Fruit fly (Drosophila melanogaster) whole organism, prepupa: ENCODE results near the gene CG13123.

Experiments used
- Blimp-1 ChIP-seq: fragments of 200-800 bp; sonication (Bioruptor generic); optimal IDR thresholded peaks from 3 replicates; lab custom pipeline; 2017; ENCODE audit warnings: missing biosample characterization, missing genetic modification characterization, mild to moderate bottlenecking, moderate library complexity, missing genetic modification reagents
- CG10631 ChIP-seq: fragments of 200-800 bp; sonication (Bioruptor generic); optimal IDR thresholded peaks from 2 replicates; lab custom pipeline; 2016; ENCODE audit warnings: missing biosample characterization, missing genetic modification characterization
- CG10669 ChIP-seq: fragments of 200-800 bp; sonication (Bioruptor generic); optimal IDR thresholded peaks from 3 replicates; lab custom pipeline; 2018; ENCODE audit warnings: missing biosample characterization, mild to moderate bottlenecking, missing genetic modification characterization, moderate library complexity
- CG11294 ChIP-seq: fragments of 200-800 bp; sonication (Bioruptor generic); IDR thresholded peaks from 2 replicates; pipeline ENCODE4 v1.3.6; 2022; ENCODE audit warnings: missing biosample characterization, missing genetic modification characterization
- CG11762 ChIP-seq: fragments of 200-800 bp; sonication (Bioruptor generic); optimal IDR thresholded peaks from 3 replicates; lab custom pipeline; 2016; ENCODE audit warnings: missing biosample characterization, missing genetic modification characterization; ENCODE audit not compliant: insufficient read depth
- CG11902 ChIP-seq: fragments of 200-800 bp; sonication (Bioruptor generic); optimal IDR thresholded peaks from 3 replicates; lab custom pipeline; 2016; ENCODE audit warnings: missing biosample characterization, missing genetic modification characterization
- CG15336 ChIP-seq: fragments of 200-800 bp; sonication (Bioruptor generic); IDR thresholded peaks from 2 replicates; pipeline ENCODE4 v1.3.6; 2022; ENCODE audit warnings: missing biosample characterization, missing genetic modification characterization
- CG1621 ChIP-seq: fragments of 200-800 bp; sonication (Bioruptor generic); optimal IDR thresholded peaks from 3 replicates; lab custom pipeline; 2018; ENCODE audit warnings: missing biosample characterization, mild to moderate bottlenecking, missing genetic modification characterization
- CG3032 ChIP-seq: fragments of 200-800 bp; optimal IDR thresholded peaks from 2 replicates; lab custom pipeline; 2019; ENCODE audit warnings: missing biosample characterization, mild to moderate bottlenecking, missing genetic modification characterization, moderate library complexity
- CG31627 ChIP-seq: fragments of 200-800 bp; sonication (Bioruptor generic); optimal IDR thresholded peaks from 3 replicates; lab custom pipeline; 2016; ENCODE audit warnings: missing biosample characterization, missing genetic modification characterization
- CG32006 ChIP-seq: fragments of 200-800 bp; sonication (Bioruptor generic); optimal IDR thresholded peaks from 3 replicates; lab custom pipeline; 2017; ENCODE audit warnings: missing biosample characterization, mild to moderate bottlenecking, missing genetic modification characterization
- CG34406 ChIP-seq: fragments of 200-800 bp; sonication (Bioruptor generic); optimal IDR thresholded peaks from 3 replicates; lab custom pipeline; 2016; ENCODE audit warnings: missing biosample characterization, missing genetic modification characterization
- CG3919 ChIP-seq: fragments of 200-800 bp; sonication (Bioruptor generic); optimal IDR thresholded peaks from 3 replicates; lab custom pipeline; 2016; ENCODE audit warnings: missing biosample characterization, missing genetic modification characterization
- CG4318 ChIP-seq: fragments of 200-800 bp; sonication (Bioruptor generic); optimal IDR thresholded peaks from 3 replicates; lab custom pipeline; 2017; ENCODE audit warnings: missing biosample characterization, mild to moderate bottlenecking, missing genetic modification characterization
- CG6163 ChIP-seq: fragments of 200-800 bp; sonication (Bioruptor generic); IDR thresholded peaks from 3 replicates; pipeline ENCODE4 v1.3.6; 2022; ENCODE audit warnings: missing biosample characterization, missing genetic modification characterization
- CG6808 ChIP-seq: fragments of 200-800 bp; sonication (Bioruptor generic); optimal IDR thresholded peaks from 3 replicates; lab custom pipeline; 2017; ENCODE audit warnings: missing biosample characterization, missing genetic modification characterization, mild to moderate bottlenecking, moderate library complexity, missing genetic modification reagents
- CG6854 ChIP-seq: fragments of 200-800 bp; sonication (Bioruptor generic); optimal IDR thresholded peaks from 2 replicates; lab custom pipeline; 2017; ENCODE audit warnings: missing biosample characterization, mild to moderate bottlenecking, missing genetic modification characterization
- CG7368 ChIP-seq: fragments of 200-800 bp; sonication (Bioruptor generic); optimal IDR thresholded peaks from 3 replicates; lab custom pipeline; 2016; ENCODE audit warnings: missing biosample characterization, missing genetic modification characterization
- CG8119 ChIP-seq: fragments of 200-800 bp; sonication (Bioruptor generic); IDR thresholded peaks from 3 replicates; pipeline ENCODE4 v1.3.6; 2022; ENCODE audit warnings: missing biosample characterization, missing genetic modification characterization
- CG8319 ChIP-seq: fragments of 200-800 bp; sonication (Bioruptor generic); optimal IDR thresholded peaks from 3 replicates; lab custom pipeline; 2016; ENCODE audit warnings: missing biosample characterization, missing genetic modification characterization
- CG8632 ChIP-seq: fragments of 200-800 bp; sonication (Bioruptor generic); optimal IDR thresholded peaks from 3 replicates; lab custom pipeline; 2016; ENCODE audit warnings: missing biosample characterization, missing genetic modification characterization
- CG9139 ChIP-seq: fragments of 200-800 bp; sonication (Bioruptor generic); optimal IDR thresholded peaks from 3 replicates; lab custom pipeline; 2017; ENCODE audit warnings: missing biosample characterization, mild to moderate bottlenecking, missing genetic modification characterization
- Eip75B ChIP-seq: fragments of 200-800 bp; sonication (Bioruptor generic); optimal IDR thresholded peaks from 3 replicates; lab custom pipeline; 2016; ENCODE audit warnings: missing biosample characterization, missing genetic modification characterization
- Eip78C ChIP-seq: fragments of 200-800 bp; sonication (Bioruptor generic); peaks from one replicate; lab custom pipeline; 2016; ENCODE audit warnings: missing biosample characterization, missing genetic modification characterization
- Eip93F ChIP-seq: fragments of 200-800 bp; sonication (Bioruptor generic); optimal IDR thresholded peaks from 2 replicates; lab custom pipeline; 2016; ENCODE audit warnings: missing biosample characterization, mild to moderate bottlenecking, missing genetic modification characterization
- Ets21C ChIP-seq: fragments of 200-800 bp; sonication (Bioruptor generic); optimal IDR thresholded peaks from 3 replicates; lab custom pipeline; 2016; ENCODE audit warnings: missing biosample characterization, missing genetic modification characterization
- Hr39 ChIP-seq: fragments of 200-800 bp; sonication (Bioruptor generic); optimal IDR thresholded peaks from 2 replicates; lab custom pipeline; 2016; ENCODE audit warnings: missing biosample characterization, missing genetic modification characterization
- Hr4 ChIP-seq: fragments of 200-800 bp; sonication (Bioruptor generic); optimal IDR thresholded peaks from 3 replicates; lab custom pipeline; 2016; ENCODE audit warnings: missing biosample characterization, missing genetic modification characterization
- Lpt ChIP-seq: fragments of 200-800 bp; sonication (Bioruptor generic); optimal IDR thresholded peaks from 3 replicates; lab custom pipeline; 2016; ENCODE audit warnings: missing biosample characterization, missing genetic modification characterization
- Smox ChIP-seq: fragments of 200-800 bp; sonication (Bioruptor generic); optimal IDR thresholded peaks from 3 replicates; lab custom pipeline; 2016; ENCODE audit warnings: missing biosample characterization, missing genetic modification characterization
- Sox102F ChIP-seq: fragments of 200-800 bp; sonication (Bioruptor generic); optimal IDR thresholded peaks from 2 replicates; lab custom pipeline; 2016; ENCODE audit warnings: missing biosample characterization, mild to moderate bottlenecking, missing genetic modification characterization
- Sox14 ChIP-seq: fragments of 200-800 bp; sonication (Bioruptor generic); optimal IDR thresholded peaks from 3 replicates; lab custom pipeline; 2016; ENCODE audit warnings: missing biosample characterization, missing genetic modification characterization
- Sox15 ChIP-seq: fragments of 200-800 bp; sonication (Bioruptor generic); optimal IDR thresholded peaks from 3 replicates; lab custom pipeline; 2016; ENCODE audit warnings: missing biosample characterization, missing genetic modification characterization
- achi ChIP-seq: fragments of 200-800 bp; sonication (Bioruptor generic); optimal IDR thresholded peaks from 3 replicates; lab custom pipeline; 2016; ENCODE audit warnings: missing biosample characterization, missing genetic modification characterization
- acj6 ChIP-seq: fragments of 200-800 bp; sonication (Bioruptor generic); optimal IDR thresholded peaks from 3 replicates; lab custom pipeline; 2016; ENCODE audit warnings: missing biosample characterization, missing genetic modification characterization
- cyc ChIP-seq: fragments of 200-800 bp; sonication (Bioruptor generic); optimal IDR thresholded peaks from 3 replicates; lab custom pipeline; 2016; ENCODE audit warnings: missing biosample characterization, missing genetic modification characterization
- dac ChIP-seq: fragments of 200-800 bp; sonication (Bioruptor generic); optimal IDR thresholded peaks from 2 replicates; lab custom pipeline; 2017; ENCODE audit warnings: missing biosample characterization, mild to moderate bottlenecking, missing genetic modification characterization
- dsx ChIP-seq: fragments of 200-800 bp; optimal IDR thresholded peaks from 3 replicates; lab custom pipeline; 2019; ENCODE audit warnings: missing biosample characterization, mild to moderate bottlenecking, missing genetic modification characterization, moderate library complexity; ENCODE audit not compliant: poor library complexity, severe bottlenecking
- eg ChIP-seq: fragments of 200-800 bp; sonication (Bioruptor generic); IDR thresholded peaks from 3 replicates; pipeline ENCODE4 v1.3.6; 2022; ENCODE audit warnings: missing biosample characterization, missing genetic modification characterization
- esn ChIP-seq: fragments of 200-800 bp; sonication (Bioruptor generic); optimal IDR thresholded peaks from 2 replicates; lab custom pipeline; 2016; ENCODE audit warnings: missing biosample characterization, mild to moderate bottlenecking, missing genetic modification characterization, moderate library complexity
- fd85E ChIP-seq: fragments of 200-800 bp; sonication (Bioruptor generic); optimal IDR thresholded peaks from 3 replicates; lab custom pipeline; 2016; ENCODE audit warnings: missing biosample characterization, missing genetic modification characterization
- fkh ChIP-seq: fragments of 200-800 bp; sonication (Bioruptor generic); optimal IDR thresholded peaks from 3 replicates; lab custom pipeline; 2017; ENCODE audit warnings: missing biosample characterization, mild to moderate bottlenecking, missing genetic modification characterization, moderate library complexity
- lz ChIP-seq: fragments of 200-800 bp; sonication (Bioruptor generic); optimal IDR thresholded peaks from 3 replicates; lab custom pipeline; 2016; ENCODE audit warnings: missing biosample characterization, missing genetic modification characterization
- net ChIP-seq: fragments of 200-800 bp; sonication (Bioruptor generic); optimal IDR thresholded peaks from 3 replicates; lab custom pipeline; 2016; ENCODE audit warnings: missing biosample characterization, missing genetic modification characterization
- salr ChIP-seq, 2 experiments: fragments of 200-800 bp; sonication (Bioruptor generic); optimal IDR thresholded peaks; 3 replicates each; lab custom pipeline; 2016 to 2018; ENCODE audit warnings: missing biosample characterization in 2 of 2, missing genetic modification characterization in 2 of 2, mild to moderate bottlenecking in 1 of 2
- spab ChIP-seq: fragments of 200-800 bp; sonication (Bioruptor generic); optimal IDR thresholded peaks from 2 replicates; lab custom pipeline; 2017; ENCODE audit warnings: missing biosample characterization, mild to moderate bottlenecking, missing genetic modification characterization, missing genetic modification reagents
- ss ChIP-seq, 2 experiments: fragments of 200-800 bp; sonication (Bioruptor generic); optimal IDR thresholded peaks; 2 replicates in 1 of 2; 3 replicates in 1 of 2; lab custom pipeline; 2017 to 2018; ENCODE audit warnings: mild to moderate bottlenecking in 2 of 2, missing biosample characterization in 2 of 2, missing genetic modification characterization in 2 of 2, moderate library complexity in 1 of 2
- vri ChIP-seq: fragments of 200-800 bp; sonication (Bioruptor generic); optimal IDR thresholded peaks from 3 replicates; lab custom pipeline; 2016; ENCODE audit warnings: missing biosample characterization, mild to moderate bottlenecking, missing genetic modification characterization

Gene CG13123

DNA sequence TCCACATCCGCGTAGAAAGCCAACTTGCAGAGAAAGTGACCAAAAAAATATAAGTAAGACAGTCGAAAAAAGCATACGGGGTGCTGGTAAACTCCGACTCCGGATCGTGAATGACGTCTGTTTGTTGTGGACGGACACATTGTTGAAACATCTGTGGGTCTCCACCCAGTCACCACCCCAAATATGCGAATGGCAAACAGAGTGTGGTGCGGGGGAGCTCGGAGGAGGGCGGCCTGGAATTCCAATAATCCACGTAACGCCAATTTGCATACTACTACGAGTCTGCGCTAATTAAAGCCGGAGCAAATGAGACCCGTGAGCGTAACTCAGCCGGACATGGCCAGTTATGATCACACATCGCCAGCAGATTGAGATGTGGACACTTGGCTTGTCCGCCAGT lies 9.8 kb downstream of the CG13123 start (continued):
- peak; percentile 51 for TF ChIP-seq Eip78C (GFP tag; lab: Kevin White, UChicago)
- no peak for TF ChIP-seq salr (GFP tag; optimal IDR thresholded peaks at IDR 0.05; lab: Kevin White, UChicago)
- peak; percentile 21 for TF ChIP-seq Blimp-1 (GFP tag; lab: Kevin White, UChicago)
- no peak for TF ChIP-seq CG1621 (tag; lab: Kevin White, UChicago)
- TF ChIP-seq CG7368 (GFP tag; lab: Kevin White, UChicago), result no peak
- TF ChIP-seq esn, result no peak
- TF ChIP-seq spab (GFP tag; lab: Kevin White, UChicago), result no peak
- no peak for TF ChIP-seq CG9139 (GFP tag; lab: Kevin White, UChicago)
- TF ChIP-seq vri (GFP tag; lab: Kevin White, UChicago), result peak; percentile 35
- TF ChIP-seq, all 60 proteins: peak for 4

- TF ChIP-seq CG6808 (GFP tag; lab: Kevin White, UChicago) (peak; percentile 43), CG8119 (GFP tag; lab: Robert Waterston, UW) (peak; percentile 46; the same call in 2 of the 3 replicates), Lpt (GFP tag; lab: Kevin White, UChicago) (peak; percentile 73), esn (peak; percentile 57), CG4318 (no peak), CG6854 (GFP tag; lab: Kevin White, UChicago) (peak; percentile 88), CG15336 (GFP tag; lab: Robert Waterston, UW) (peak; percentile 65; the same call in 1 of the 2 replicates), CG31627 (GFP tag; lab: Kevin White, UChicago) (no peak), acj6 (GFP tag; lab: Kevin White, UChicago) (no peak), CG11294 (GFP tag; lab: Robert Waterston, UW) (no peak), Blimp-1 (GFP tag; lab: Kevin White, UChicago) (no peak), spab (GFP tag; lab: Kevin White, UChicago) (peak; percentile 31), eg (GFP tag; lab: Robert Waterston, UW) (peak; percentile 81; the same call in 2 of the 3 replicates), CG3919 (GFP tag; lab: Kevin White, UChicago) (peak; percentile 54), achi (GFP tag; lab: Kevin White, UChicago) (no peak), salr (GFP tag; optimal IDR thresholded peaks at IDR 0.05; lab: Kevin White, UChicago) (no peak), CG9139 (GFP tag; lab: Kevin White, UChicago) (peak; percentile 77), dsx (GFP tag; lab: Kevin White, UChicago) (peak; percentile 53), Smox (no peak), CG3032 (tag; lab: Kevin White, UChicago) (no peak), CG6163 (GFP tag; lab: Robert Waterston, UW) (peak; percentile 80; the same call in 2 of the 3 replicates), CG10631 (GFP tag; lab: Kevin White, UChicago) (no peak), cyc (peak; percentile 22), Eip93F (GFP tag; lab: Kevin White, UChicago) (peak; percentile 62), Ets21C (no peak), CG11902 (GFP tag; lab: Kevin White, UChicago) (no peak), Hr39 (no peak), Eip75B (peak; percentile 50), lz (GFP tag; lab: Kevin White, UChicago) (no peak), fkh (peak; percentile 54), CG8319 (no peak), fd85E (GFP tag; lab: Kevin White, UChicago) (no peak), CG11762 (GFP tag; lab: Kevin White, UChicago) (no peak), CG8632 (GFP tag; lab: Kevin White, UChicago) (peak; percentile 8), Sox15 (GFP tag; lab: Kevin White, UChicago) (no peak), Hr4 (GFP tag; lab: Kevin White, UChicago) (no peak), CG1621 (tag; lab: Kevin White, UChicago) (peak; percentile 64), CG10669 (GFP tag; lab: Kevin White, UChicago) (peak; percentile 25), Sox102F (peak; percentile 75), net (GFP tag; lab: Kevin White, UChicago) (peak; percentile 82), ss (GFP tag; optimal IDR thresholded peaks at IDR 0.05; lab: Kevin White, UChicago) (peak; percentile 74 to 76), Eip78C (GFP tag; lab: Kevin White, UChicago) (peak; percentile 72), CG7368 (GFP tag; lab: Kevin White, UChicago) (peak; percentile 39), Sox14 (GFP tag; lab: Kevin White, UChicago) (peak; percentile 60), CG32006 (peak; percentile 28), dac (GFP tag; lab: Kevin White, UChicago) (no peak), CG34406 (peak; percentile 11)
Measured at dm6 chr2L:9782176-9782581, 10.7 kb downstream of the CG13123 start, which contains the start of gene IP3K1. TSS of gene IP3K1 (plus strand) at chr2L:9782384.
